Fruit fly (Drosophila melanogaster) whole organism, embryonic: ENCODE results near the gene CG7377.

ENCODE experiments used
- CG2678 ChIP-seq: fragments of 200-800 bp; sonication (Bioruptor generic); optimal IDR thresholded peaks from 3 replicates; lab custom pipeline; 2019; ENCODE audit warnings: missing biosample characterization, mild to moderate bottlenecking, missing genetic modification characterization, moderate library complexity
- CG8765 ChIP-seq: fragments of 200-800 bp; sonication (Bioruptor generic); IDR thresholded peaks from 2 replicates; pipeline ENCODE4 v1.3.6; 2022; ENCODE audit warnings: missing biosample characterization, missing genetic modification characterization
- bowl ChIP-seq: fragments of 200-800 bp; sonication (Bioruptor generic); IDR thresholded peaks from 2 replicates; pipeline ENCODE4 v1.3.6; 2022; ENCODE audit warnings: missing biosample characterization, missing genetic modification characterization
- crol ChIP-seq: fragments of 200-800 bp; sonication (Bioruptor generic); IDR thresholded peaks from 2 replicates; pipeline ENCODE4 v1.3.6; 2022; ENCODE audit warnings: missing biosample characterization, missing genetic modification characterization

dm6 chr3L:11636829-11637228 is 47.3 kb downstream of the CG7377 start:
- no peak for TF ChIP-seq CG8765
- no peak for TF ChIP-seq bowl (GFP tag; lab: Robert Waterston, UW)
- no peak for TF ChIP-seq crol
- TF ChIP-seq CG2678 (tag; lab: Kevin White, UChicago) = no peak
